Worm (Caenorhabditis elegans): Measurements from ENCODE around the gene snt-5.

The snt-5 gene

DNA sequence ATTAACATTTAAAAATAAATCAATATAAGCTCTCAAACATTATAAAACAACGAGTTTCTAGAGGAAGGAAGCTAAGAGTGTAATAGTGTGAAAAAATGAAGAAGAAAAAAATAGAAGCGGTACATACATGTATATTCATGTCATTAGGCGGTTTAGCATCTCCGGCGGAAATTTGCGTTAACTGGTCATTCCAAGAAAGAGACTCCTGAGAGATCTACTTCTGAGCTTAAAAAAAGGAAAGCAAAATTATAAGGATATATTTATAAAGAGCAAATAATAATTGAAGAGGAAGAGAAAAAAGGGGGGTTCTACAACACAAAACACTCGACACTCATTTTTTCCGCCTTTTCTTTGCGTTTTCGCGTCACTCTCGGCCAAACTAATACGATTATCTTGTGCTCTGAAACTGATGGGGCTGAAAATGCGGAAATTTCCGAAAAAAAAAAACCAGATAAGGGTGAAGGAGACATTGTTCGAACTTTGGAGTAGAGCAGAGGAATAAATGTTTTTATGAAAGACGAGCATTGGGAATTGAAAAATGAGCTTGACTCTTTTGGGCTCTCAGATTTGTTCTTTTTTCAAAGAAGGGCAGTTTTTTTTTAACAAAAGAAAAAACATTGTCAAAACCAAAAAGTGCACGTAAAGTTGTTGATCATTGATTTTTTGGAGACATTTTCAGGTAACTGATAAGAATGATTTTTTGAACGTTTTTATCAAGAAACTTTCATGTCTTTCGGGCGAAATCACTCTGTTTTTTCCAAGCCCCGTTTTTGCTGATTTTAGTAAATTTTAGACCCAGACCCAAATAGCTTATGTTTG lies 3.5 kb upstream of the snt-5 start:
- TF ChIP-seq lin-13 (GFP tag; optimal IDR thresholded peaks at IDR 0.05) (no peak), unc-86 (tag; optimal IDR thresholded peaks at IDR 0.05) (no peak), hpl-2 (GFP tag; optimal IDR thresholded peaks at IDR 0.05) (no peak), nhr-12 (tag; optimal IDR thresholded peaks at IDR 0.05) (no peak), irx-1 (tag; optimal IDR thresholded peaks at IDR 0.05) (no peak), grh-1 (GFP tag; IDR thresholded peaks at IDR 0.05) (no peak), nhr-47 (tag; optimal IDR thresholded peaks at IDR 0.05) (peak; percentile 50), pqm-1 (tag; optimal IDR thresholded peaks at IDR 0.05) (no peak), dpl-1 (GFP tag; optimal IDR thresholded peaks at IDR 0.05) (no peak), snu-23 (GFP tag; optimal IDR thresholded peaks at IDR 0.05) (no peak), swsn-7 (tag; optimal IDR thresholded peaks at IDR 0.05) (no peak), ceh-63 (GFP tag; optimal IDR thresholded peaks at IDR 0.05) (no peak), unc-62 (GFP tag; optimal IDR thresholded peaks at IDR 0.05) (no peak), ets-5 (GFP tag; IDR thresholded peaks at IDR 0.05) (no peak), fos-1 (tag; optimal IDR thresholded peaks at IDR 0.05) (no peak), mdl-1 (tag; optimal IDR thresholded peaks at IDR 0.05) (no peak), fkh-10 (GFP tag; optimal IDR thresholded peaks at IDR 0.05) (no peak), ama-1 (optimal IDR thresholded peaks at IDR 0.05) (no peak), nhr-71 (tag; optimal IDR thresholded peaks at IDR 0.05) (peak; percentile 20), egl-13 (tag; optimal IDR thresholded peaks at IDR 0.05) (peak; percentile 88), jun-1 (tag; optimal IDR thresholded peaks at IDR 0.05) (no peak), tbx-2 (tag; optimal IDR thresholded peaks at IDR 0.05) (no peak), ceh-90 (tag; optimal IDR thresholded peaks at IDR 0.05) (no peak), elt-2 (tag; optimal IDR thresholded peaks at IDR 0.05) (peak; percentile 63), pax-3 (tag; optimal IDR thresholded peaks at IDR 0.05) (no peak), nhr-28 (tag; optimal IDR thresholded peaks at IDR 0.05) (no peak), ztf-4 (tag; optimal IDR thresholded peaks at IDR 0.05) (no peak), lir-3 (tag; optimal IDR thresholded peaks at IDR 0.05; ENCODE audit: poor library complexity) (no peak), unc-98 (GFP tag; IDR thresholded peaks at IDR 0.05) (no peak), zag-1 (tag; optimal IDR thresholded peaks at IDR 0.05) (no peak), efl-3 (GFP tag; optimal IDR thresholded peaks at IDR 0.05) (no peak), ces-1 (GFP tag; optimal IDR thresholded peaks at IDR 0.05) (no peak), dsc-1 (tag; optimal IDR thresholded peaks at IDR 0.05) (peak; percentile 10), lin-14 (GFP tag; optimal IDR thresholded peaks at IDR 0.05) (peak; percentile 61)

DNA sequence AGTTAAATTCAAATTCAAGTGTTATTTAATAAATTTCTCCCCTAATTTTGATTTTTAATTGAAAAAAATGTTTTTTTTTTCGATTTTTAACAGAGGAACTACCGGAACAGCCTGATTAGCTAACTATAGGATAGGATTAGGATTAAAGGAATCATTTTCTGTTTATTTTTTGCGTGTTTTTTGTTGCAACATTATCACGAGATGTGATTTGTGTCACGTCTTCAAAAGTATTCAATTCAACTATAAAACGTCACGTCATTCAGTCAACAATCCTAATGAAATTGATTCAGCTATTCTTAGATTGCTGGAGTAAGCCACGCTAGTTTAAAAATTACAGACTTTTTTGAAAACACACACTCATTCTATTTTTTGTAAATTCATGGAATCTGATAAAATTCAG lies 632 bp downstream of the snt-5 start:
- no peak for TF ChIP-seq fkh-8 (tag; optimal IDR thresholded peaks at IDR 0.05)
- peak; percentile 63 for TF ChIP-seq sox-4 (tag; optimal IDR thresholded peaks at IDR 0.05)
- TF ChIP-seq nhr-47 (tag; optimal IDR thresholded peaks at IDR 0.05): peak; percentile 7
- TF ChIP-seq snpc-4 (tag; optimal IDR thresholded peaks at IDR 0.05): no peak
- peak; percentile 62 for TF ChIP-seq pax-3 (tag; optimal IDR thresholded peaks at IDR 0.05)
- peak; percentile 83 for TF ChIP-seq dsc-1 (tag; optimal IDR thresholded peaks at IDR 0.05)
- TF ChIP-seq nhr-71 (tag; optimal IDR thresholded peaks at IDR 0.05): peak; percentile 17
- no peak for TF ChIP-seq mef-2 (tag; optimal IDR thresholded peaks at IDR 0.05)

DNA sequence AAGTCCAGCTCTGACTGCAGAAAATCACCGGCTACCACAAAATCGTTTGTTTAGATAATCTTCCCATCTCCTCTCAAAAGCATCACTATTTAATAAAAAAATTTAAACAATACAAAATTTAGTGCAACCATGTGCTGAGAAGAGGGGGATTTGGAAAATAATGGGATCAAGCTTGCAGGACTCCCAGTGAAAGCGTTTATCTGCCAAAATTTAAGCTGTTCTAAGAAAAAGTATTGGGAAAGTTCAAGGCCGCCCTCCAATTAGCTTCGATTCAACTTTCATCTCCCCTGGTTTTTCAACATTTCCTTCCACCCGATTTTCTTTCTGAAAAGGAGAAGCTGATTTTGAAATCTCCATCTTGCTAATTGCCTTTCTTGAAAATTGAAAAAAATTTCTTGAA lies 3.2 kb downstream of the snt-5 start:
- TF ChIP-seq tbx-2 (tag; optimal IDR thresholded peaks at IDR 0.05) (no peak), elt-2 (tag; optimal IDR thresholded peaks at IDR 0.05) (no peak), nhr-28 (tag; optimal IDR thresholded peaks at IDR 0.05) (no peak), nhr-85 (tag) (no peak), nhr-20 (tag; optimal IDR thresholded peaks at IDR 0.05) (no peak), elt-3 (tag; optimal IDR thresholded peaks at IDR 0.05) (no peak), nhr-47 (tag; optimal IDR thresholded peaks at IDR 0.05) (peak; percentile 7), ceh-82 (tag; optimal IDR thresholded peaks at IDR 0.05) (no peak), dsc-1 (tag; optimal IDR thresholded peaks at IDR 0.05) (peak; percentile 57), blmp-1 (tag; optimal IDR thresholded peaks at IDR 0.05) (no peak), sox-4 (tag; optimal IDR thresholded peaks at IDR 0.05) (peak; percentile 58), nhr-237 (tag; optimal IDR thresholded peaks at IDR 0.05) (no peak), nhr-71 (tag; optimal IDR thresholded peaks at IDR 0.05) (no peak), aly-2 (tag; optimal IDR thresholded peaks at IDR 0.05) (no peak)
